Fruit fly (Drosophila melanogaster): ENCODE data around the gene CG42342.

DNA sequence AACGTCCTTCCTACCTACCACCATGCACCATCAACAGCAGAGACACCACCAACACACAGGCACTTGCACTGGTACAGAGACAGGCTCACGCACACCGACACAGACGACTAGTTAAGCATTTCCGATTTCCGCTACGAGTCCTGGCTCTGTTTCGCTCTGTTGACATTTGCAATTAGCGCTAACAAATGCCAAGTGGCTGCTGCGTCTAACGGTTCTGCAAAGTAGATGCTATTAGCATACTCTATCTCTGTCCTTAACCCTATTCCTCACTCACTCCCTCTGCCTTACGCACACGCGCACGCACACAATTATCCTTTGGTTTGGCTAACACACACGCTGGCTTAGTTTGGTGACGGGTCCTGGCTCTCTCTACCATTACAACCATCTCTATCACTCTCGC, 67.9 kb downstream of the CG42342 start:
- no peak for TF ChIP-seq rgr (GFP tag; optimal IDR thresholded peaks at IDR 0.05)
- TF ChIP-seq GATAd (GFP tag; optimal IDR thresholded peaks at IDR 0.05) = no peak
- no peak for TF ChIP-seq Sp1 (GFP tag; optimal IDR thresholded peaks at IDR 0.05)
- TF ChIP-seq dmrt93B (GFP tag; optimal IDR thresholded peaks at IDR 0.05) = no peak
- no peak for TF ChIP-seq h (GFP tag; optimal IDR thresholded peaks at IDR 0.05)
- TF ChIP-seq OdsH (GFP tag; optimal IDR thresholded peaks at IDR 0.05) = no peak
- TF ChIP-seq Dfd (GFP tag; optimal IDR thresholded peaks at IDR 0.05) = no peak
- no peak for TF ChIP-seq br (GFP tag; optimal IDR thresholded peaks at IDR 0.05)

Measured in whole organism, wandering third instar larva.